Worm (Caenorhabditis elegans): ENCODE measurements around the gene F35C8.5.

Gene F35C8.5

DNA sequence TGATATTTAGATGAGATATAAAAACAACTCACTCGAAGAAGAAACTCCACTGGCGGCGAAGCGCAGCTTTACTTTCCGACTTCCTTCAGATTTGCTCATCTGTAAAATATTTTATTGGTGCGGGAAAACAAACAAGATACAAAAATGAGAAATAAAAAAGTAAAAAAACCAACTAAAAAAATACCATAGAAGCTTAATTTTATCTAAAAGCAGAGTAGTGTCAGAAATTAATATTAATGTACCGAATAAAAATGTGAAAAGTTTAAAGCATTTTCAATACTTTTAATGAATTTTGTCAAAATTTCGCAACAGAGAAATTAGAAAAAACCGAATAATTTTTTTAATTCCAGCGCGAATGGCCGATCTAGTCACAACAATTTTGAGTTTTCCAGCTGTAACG is 42.3 kb upstream of the F35C8.5 start, which contains the start of gene sto-2:
sto-2 (minus strand) TSS at position 101 of the 400 bp plus-strand sequence.
- TF ChIP-seq repo-1 (tag; optimal IDR thresholded peaks at IDR 0.05) (no peak), nhr-90 (tag; optimal IDR thresholded peaks at IDR 0.05) (no peak), nhr-179 (tag; optimal IDR thresholded peaks at IDR 0.05) (no peak), B0336.3 (GFP tag; IDR thresholded peaks at IDR 0.05) (no peak), F49E8.2 (tag; optimal IDR thresholded peaks at IDR 0.05; ENCODE audit: insufficient read depth) (no peak), F39B2.1 (GFP tag; IDR thresholded peaks at IDR 0.05) (no peak), ekl-4 (GFP tag; IDR thresholded peaks at IDR 0.05) (no peak), unc-130 (GFP tag; optimal IDR thresholded peaks at IDR 0.05) (no peak)

DNA sequence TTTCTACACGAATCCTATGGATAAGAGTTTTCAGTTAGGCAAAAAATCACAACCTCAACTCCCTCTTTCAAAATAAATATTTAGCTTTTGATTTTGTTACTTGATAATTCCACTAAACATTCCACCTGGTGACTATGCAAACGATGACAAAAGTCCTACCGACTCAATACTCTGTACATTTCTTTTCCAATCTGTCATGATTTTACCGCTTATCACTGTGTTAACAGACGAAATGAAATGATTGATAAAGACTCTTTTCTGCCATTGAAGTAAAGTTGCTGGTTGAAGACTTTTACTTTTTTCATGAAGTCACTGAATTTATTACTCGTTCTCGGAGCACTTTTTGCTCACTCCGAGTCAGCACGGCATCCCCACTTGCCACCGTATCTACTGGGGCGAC is 36.4 kb upstream of the F35C8.5 start, which contains the start of gene C26B9.5:
C26B9.5 (plus strand) TSS at position 244 of the 400 bp plus-strand sequence.
- TF ChIP-seq nhr-80 (tag; optimal IDR thresholded peaks at IDR 0.05): peak; percentile 68
- TF ChIP-seq madf-3 (GFP tag; IDR thresholded peaks at IDR 0.05): no peak

DNA sequence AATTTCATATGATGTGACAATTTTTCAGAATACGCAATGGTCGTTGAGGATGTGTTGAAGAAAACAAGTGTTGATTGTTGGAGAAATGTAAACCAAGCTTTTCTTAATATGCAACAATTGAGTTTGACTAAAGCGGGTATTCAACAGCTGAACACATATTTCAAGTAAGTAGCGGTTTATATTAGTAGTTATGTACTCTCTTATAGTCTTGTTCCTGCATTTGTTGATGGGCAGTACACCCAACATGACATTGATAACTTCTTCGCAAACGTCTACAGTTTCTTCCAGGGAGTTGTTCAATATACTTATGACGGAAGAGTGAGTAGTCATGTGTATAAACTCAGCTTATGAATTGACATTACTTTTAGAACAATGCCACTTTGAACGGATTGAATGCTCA is 34.8 kb upstream of the F35C8.5 start:
- no peak for TF ChIP-seq nhr-80 (tag; optimal IDR thresholded peaks at IDR 0.05)
- TF ChIP-seq ztf-26 (tag; optimal IDR thresholded peaks at IDR 0.05): no peak
- no peak for TF ChIP-seq mcd-1 (GFP tag; IDR thresholded peaks at IDR 0.05)
- no peak for TF ChIP-seq F23B12.7 (tag; optimal IDR thresholded peaks at IDR 0.05; ENCODE audit: insufficient read depth)
- no peak for TF ChIP-seq egrh-3 (GFP tag; IDR thresholded peaks at IDR 0.05)
- no peak for TF ChIP-seq ztf-25 (GFP tag; IDR thresholded peaks at IDR 0.05)
- TF ChIP-seq F39B2.1 (GFP tag; IDR thresholded peaks at IDR 0.05): no peak
- no peak for TF ChIP-seq unc-62 (GFP tag; optimal IDR thresholded peaks at IDR 0.05)
- TF ChIP-seq mes-4 (tag; optimal IDR thresholded peaks at IDR 0.05): no peak
- TF ChIP-seq hmg-1.2 (GFP tag; IDR thresholded peaks at IDR 0.05): no peak
- no peak for TF ChIP-seq him-1 (tag; optimal IDR thresholded peaks at IDR 0.05)
- TF ChIP-seq madf-10 (tag; optimal IDR thresholded peaks at IDR 0.05): no peak

DNA sequence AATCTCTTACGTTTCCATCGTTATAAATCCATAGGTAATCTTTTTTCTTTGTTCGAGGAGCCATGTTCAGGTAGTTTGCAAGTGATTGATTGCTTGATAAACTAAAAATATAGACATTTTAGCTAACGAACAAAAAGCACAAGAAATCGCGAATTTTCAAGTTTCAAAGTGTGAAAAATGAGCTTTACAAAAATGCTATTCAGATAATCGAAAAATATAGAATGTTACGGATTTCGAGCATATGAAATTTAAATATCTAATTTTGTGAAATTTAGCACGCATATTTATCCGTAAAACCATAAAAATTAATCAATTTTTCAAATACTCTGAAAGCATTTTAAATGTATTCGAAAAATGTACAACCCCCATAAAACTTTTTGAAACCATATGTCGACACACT is 30.2 kb upstream of the F35C8.5 start, which contains the start of gene C26B9.6:
C26B9.6 (minus strand) TSS at position 101 of the 400 bp plus-strand sequence.
- TF ChIP-seq T26A5.8 (tag; optimal IDR thresholded peaks at IDR 0.05) (no peak), nhr-90 (tag; optimal IDR thresholded peaks at IDR 0.05) (no peak), chd-7 (tag; optimal IDR thresholded peaks at IDR 0.05) (no peak), pbrm-1 (GFP tag; IDR thresholded peaks at IDR 0.05) (no peak), hlh-26 (GFP tag; conservative IDR thresholded peaks at IDR 0.05) (no peak)

DNA sequence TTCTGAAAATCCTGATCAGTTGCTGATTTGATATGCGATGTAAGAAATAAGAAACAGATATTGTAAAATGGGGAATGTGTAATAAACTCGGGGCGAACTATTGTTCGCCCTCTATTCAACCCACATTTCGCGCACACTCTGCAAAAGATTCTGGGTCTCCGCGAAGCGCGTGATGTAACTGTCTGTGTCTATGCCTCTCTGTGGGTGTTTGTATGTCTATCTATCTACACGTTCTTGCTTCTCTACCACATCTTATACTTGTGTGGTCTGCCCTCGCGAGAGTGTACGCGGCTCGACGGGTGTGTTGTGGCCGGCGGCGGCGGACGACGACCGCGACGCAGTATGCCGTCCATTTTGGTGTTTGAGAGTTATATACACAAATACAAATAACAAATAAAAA is 29.1 kb upstream of the F35C8.5 start:
- TF ChIP-seq mel-28 (tag; optimal IDR thresholded peaks at IDR 0.05; ENCODE audit: borderline replicate concordance): no peak
- no peak for TF ChIP-seq lag-1 (GFP tag; IDR thresholded peaks at IDR 0.05)
- TF ChIP-seq madf-10 (tag; optimal IDR thresholded peaks at IDR 0.05): peak; percentile 95
- TF ChIP-seq ztf-28 (GFP tag; IDR thresholded peaks at IDR 0.05): no peak
- TF ChIP-seq hmg-1.2 (GFP tag; IDR thresholded peaks at IDR 0.05): peak; percentile 75; the same call in 1 of the 2 replicates
- TF ChIP-seq ztf-18 (tag; optimal IDR thresholded peaks at IDR 0.05): peak; percentile 17
- no peak for TF ChIP-seq lsy-27 (tag; optimal IDR thresholded peaks at IDR 0.05; ENCODE audit: borderline replicate concordance, insufficient read depth)
- no peak for TF ChIP-seq madf-8 (GFP tag; conservative IDR thresholded peaks at IDR 0.05)
- TF ChIP-seq pbrm-1 (GFP tag; IDR thresholded peaks at IDR 0.05): peak; percentile 20; the same call in 1 of the 2 replicates
- TF ChIP-seq snpc-3.4 (tag; optimal IDR thresholded peaks at IDR 0.05): peak; percentile 44
- no peak for TF ChIP-seq F39B2.1 (GFP tag; IDR thresholded peaks at IDR 0.05)
- no peak for TF ChIP-seq cebp-2 (GFP tag; IDR thresholded peaks at IDR 0.05)
- no peak for TF ChIP-seq lin-26 (GFP tag; IDR thresholded peaks at IDR 0.05)
- no peak for TF ChIP-seq K11D2.4 (GFP tag; IDR thresholded peaks at IDR 0.05)
- TF ChIP-seq dpff-1 (tag; optimal IDR thresholded peaks at IDR 0.05): no peak
- no peak for TF ChIP-seq unc-62 (GFP tag; optimal IDR thresholded peaks at IDR 0.05)
- TF ChIP-seq tbp1 (GFP tag; optimal IDR thresholded peaks at IDR 0.05): no peak
- TF ChIP-seq let-526 (GFP tag; IDR thresholded peaks at IDR 0.05): 0 out of 2 replicates have a peak, but pooled peaks have one; percentile 27
- TF ChIP-seq dpl-1 (GFP tag; optimal IDR thresholded peaks at IDR 0.05): no peak
- peak; percentile 73 for TF ChIP-seq ceh-27 (GFP tag; optimal IDR thresholded peaks at IDR 0.05)
- TF ChIP-seq dox-1 (GFP tag; IDR thresholded peaks at IDR 0.05): no peak; the same call in 1 of the 2 replicates
- TF ChIP-seq C06A6.2 (GFP tag; conservative IDR thresholded peaks at IDR 0.05): no peak

Data from whole organism, young adult.